Fruit fly (Drosophila melanogaster) whole organism, embryonic: Measurements from ENCODE around the gene TTLL5.

Source experiments
- CG10209 ChIP-seq: fragments of 200-800 bp; sonication (Bioruptor generic); optimal IDR thresholded peaks from 3 replicates; lab custom pipeline; 2017; ENCODE audit warnings: missing biosample characterization, mild to moderate bottlenecking, missing genetic modification characterization, missing genetic modification reagents
- CG10462 ChIP-seq: fragments of 200-800 bp; sonication (Bioruptor generic); optimal IDR thresholded peaks from 2 replicates; lab custom pipeline; 2016; ENCODE audit warnings: missing biosample characterization, missing genetic modification characterization
- CG11560 ChIP-seq: fragments of 200-800 bp; sonication (Bioruptor generic); IDR thresholded peaks from 3 replicates; pipeline ENCODE4 v1.3.6; 2022; ENCODE audit warnings: missing biosample characterization, missing genetic modification characterization
- CG13624 ChIP-seq: fragments of 200-800 bp; sonication (Bioruptor generic); optimal IDR thresholded peaks from 2 replicates; lab custom pipeline; 2016; ENCODE audit warnings: missing biosample characterization, missing genetic modification characterization
- CG15514 ChIP-seq: fragments of 200-800 bp; sonication (Bioruptor generic); optimal IDR thresholded peaks from 3 replicates; lab custom pipeline; 2017; ENCODE audit warnings: missing biosample characterization, missing genetic modification characterization, mild to moderate bottlenecking, moderate library complexity, missing genetic modification reagents
- CG15696 ChIP-seq: fragments of 200-800 bp; sonication (Bioruptor generic); optimal IDR thresholded peaks from 2 replicates; lab custom pipeline; 2019; ENCODE audit warnings: missing biosample characterization, mild to moderate bottlenecking, missing genetic modification characterization, moderate library complexity
- CG17361 ChIP-seq: fragments of 200-800 bp; sonication (Bioruptor generic); IDR thresholded peaks from 3 replicates; pipeline ENCODE4 v1.3.6; 2022; ENCODE audit warnings: missing biosample characterization, missing genetic modification characterization
- CG17612 ChIP-seq: fragments of 200-800 bp; sonication (Bioruptor generic); IDR thresholded peaks from 2 replicates; pipeline ENCODE4 v1.3.6; 2022; ENCODE audit warnings: missing biosample characterization, missing genetic modification characterization
- CG2712 ChIP-seq: fragments of 200-800 bp; optimal IDR thresholded peaks from 3 replicates; lab custom pipeline; 2019; ENCODE audit warnings: missing biosample characterization, mild to moderate bottlenecking, missing genetic modification characterization, moderate library complexity
- CG31388 ChIP-seq: fragments of 200-800 bp; sonication (Bioruptor generic); optimal IDR thresholded peaks from 2 replicates; lab custom pipeline; 2016; ENCODE audit warnings: missing biosample characterization, missing genetic modification characterization
- CG3281 ChIP-seq: fragments of 200-800 bp; sonication (Bioruptor generic); optimal IDR thresholded peaks from 3 replicates; lab custom pipeline; 2017; ENCODE audit warnings: missing biosample characterization, mild to moderate bottlenecking, missing genetic modification characterization
- CG33557 ChIP-seq: fragments of 200-800 bp; sonication (Bioruptor generic); optimal IDR thresholded peaks from 2 replicates; lab custom pipeline; 2019; ENCODE audit warnings: missing biosample characterization, mild to moderate bottlenecking, missing genetic modification characterization, moderate library complexity
- CG4404 ChIP-seq: fragments of 200-800 bp; sonication (Bioruptor generic); IDR thresholded peaks from 2 replicates; pipeline ENCODE4 v1.3.6; 2022; ENCODE audit warnings: missing biosample characterization, missing genetic modification characterization
- CG8388 ChIP-seq: fragments of 200-800 bp; sonication (Bioruptor generic); optimal IDR thresholded peaks from 2 replicates; lab custom pipeline; 2019; ENCODE audit warnings: missing biosample characterization, mild to moderate bottlenecking, missing genetic modification characterization, moderate library complexity
- CG9727 ChIP-seq: fragments of 200-800 bp; sonication (Bioruptor generic); optimal IDR thresholded peaks from 3 replicates; lab custom pipeline; 2017; ENCODE audit warnings: missing biosample characterization, mild to moderate bottlenecking, missing genetic modification characterization
- CG9817 ChIP-seq: fragments of 200-800 bp; sonication (Bioruptor generic); optimal IDR thresholded peaks from 2 replicates; lab custom pipeline; 2018; ENCODE audit warnings: missing biosample characterization, mild to moderate bottlenecking, missing genetic modification characterization, moderate library complexity
- CG9876 ChIP-seq: fragments of 200-800 bp; sonication (Bioruptor generic); optimal IDR thresholded peaks from 2 replicates; lab custom pipeline; 2016; ENCODE audit warnings: missing biosample characterization, missing genetic modification characterization
- Dfd ChIP-seq, 2 experiments: fragments of >200 bp; optimal IDR thresholded peaks; 2 replicates each; lab custom pipeline; 2017; ENCODE audit warnings: missing biosample characterization in 2 of 2, missing genetic modification characterization in 2 of 2
- Dip3 ChIP-seq: fragments of 200-800 bp; sonication (Bioruptor generic); optimal IDR thresholded peaks from 3 replicates; lab custom pipeline; 2016; ENCODE audit warnings: missing biosample characterization, missing genetic modification characterization
- Doc3 ChIP-seq: fragments of 200-800 bp; sonication (Bioruptor generic); IDR thresholded peaks from 3 replicates; pipeline ENCODE4 v1.3.6; 2022; ENCODE audit warnings: missing biosample characterization, missing genetic modification characterization; ENCODE audit not compliant: partially characterized antibody
- Dref ChIP-seq: fragments of 200-800 bp; sonication (Bioruptor generic); IDR thresholded peaks from 2 replicates; pipeline ENCODE4 v1.3.6; 2022; ENCODE audit warnings: missing biosample characterization, missing genetic modification characterization
- Ets65A ChIP-seq: fragments of 200-800 bp; sonication (Bioruptor generic); peaks from one replicate; lab custom pipeline; 2016; ENCODE audit warnings: missing biosample characterization, missing genetic modification characterization
- HHEX ChIP-seq: fragments of 200-800 bp; sonication (Bioruptor generic); optimal IDR thresholded peaks from 3 replicates; lab custom pipeline; 2017; ENCODE audit warnings: missing biosample characterization, mild to moderate bottlenecking, missing genetic modification characterization, missing genetic modification reagents
- HLHmδ ChIP-seq: fragments of 200-800 bp; sonication (Bioruptor generic); optimal IDR thresholded peaks from 2 replicates; lab custom pipeline; 2018; ENCODE audit warnings: missing biosample characterization, mild to moderate bottlenecking, missing genetic modification characterization, moderate library complexity
- Hand ChIP-seq: fragments of 200-800 bp; sonication (Bioruptor generic); optimal IDR thresholded peaks from 2 replicates; lab custom pipeline; 2017; ENCODE audit warnings: mild to moderate bottlenecking, missing biosample characterization, missing genetic modification reagents, missing genetic modification characterization
- Hr39 ChIP-seq: fragments of >200 bp; optimal IDR thresholded peaks from 2 replicates; lab custom pipeline; 2017
- MBD-R2 ChIP-seq: fragments of 200-800 bp; sonication (Bioruptor generic); IDR thresholded peaks from 2 replicates; pipeline ENCODE4 v1.3.6; 2022; ENCODE audit warnings: missing biosample characterization, missing genetic modification characterization
- NfI ChIP-seq: fragments of 200-800 bp; sonication (Bioruptor generic); optimal IDR thresholded peaks from 3 replicates; lab custom pipeline; 2018; ENCODE audit warnings: missing biosample characterization, mild to moderate bottlenecking, missing genetic modification characterization, moderate library complexity
- Ptx1 ChIP-seq: fragments of 200-800 bp; sonication (Bioruptor generic); IDR thresholded peaks from 2 replicates; pipeline ENCODE4 v1.3.6; 2022; ENCODE audit warnings: missing biosample characterization, missing genetic modification characterization
- Rx ChIP-seq: fragments of 200-800 bp; sonication (Bioruptor generic); IDR thresholded peaks from 2 replicates; pipeline ENCODE4 v1.3.6; 2022; ENCODE audit warnings: missing biosample characterization, missing genetic modification characterization
- Side ChIP-seq: fragments of 200-800 bp; sonication (Bioruptor generic); optimal IDR thresholded peaks from 2 replicates; lab custom pipeline; 2016; ENCODE audit warnings: missing biosample characterization, missing genetic modification characterization
- Usf ChIP-seq: fragments of 200-800 bp; sonication (Bioruptor generic); optimal IDR thresholded peaks from 2 replicates; lab custom pipeline; 2017; ENCODE audit warnings: missing genotype, missing biosample characterization, missing genetic modification characterization
- ap ChIP-seq: fragments of 200-800 bp; sonication (Bioruptor generic); IDR thresholded peaks from 2 replicates; pipeline ENCODE4 v1.3.6; 2022; ENCODE audit warnings: missing biosample characterization, missing genetic modification characterization
- cas ChIP-seq: fragments of 200-800 bp; sonication (Bioruptor generic); IDR thresholded peaks from 2 replicates; pipeline ENCODE4 v1.3.6; 2022; ENCODE audit warnings: missing biosample characterization, missing genetic modification characterization
- cg ChIP-seq: fragments of 200-800 bp; sonication (Bioruptor generic); optimal IDR thresholded peaks from 3 replicates; lab custom pipeline; 2019; ENCODE audit warnings: missing biosample characterization, mild to moderate bottlenecking, missing genetic modification characterization, moderate library complexity
- corto ChIP-seq: fragments of 200-800 bp; sonication (Bioruptor generic); optimal IDR thresholded peaks from 2 replicates; lab custom pipeline; 2016; ENCODE audit warnings: missing biosample characterization, mild to moderate bottlenecking, missing genetic modification characterization, moderate library complexity
- crc ChIP-seq: fragments of 200-800 bp; sonication (Bioruptor generic); optimal IDR thresholded peaks from 2 replicates; lab custom pipeline; 2016; ENCODE audit warnings: missing biosample characterization, missing genetic modification characterization
- dmrt99B ChIP-seq: fragments of 200-800 bp; sonication (Bioruptor generic); optimal IDR thresholded peaks from 2 replicates; lab custom pipeline; 2018; ENCODE audit warnings: missing biosample characterization, mild to moderate bottlenecking, missing genetic modification characterization, moderate library complexity
- ems ChIP-seq: fragments of 200-800 bp; sonication (Bioruptor generic); optimal IDR thresholded peaks from 3 replicates; lab custom pipeline; 2016; ENCODE audit warnings: missing biosample characterization, missing genetic modification characterization
- fd3F ChIP-seq: fragments of 200-800 bp; sonication (Bioruptor generic); optimal IDR thresholded peaks from 2 replicates; lab custom pipeline; 2018; ENCODE audit warnings: missing biosample characterization, mild to moderate bottlenecking, missing genetic modification characterization, moderate library complexity
- h ChIP-seq: fragments of >200 bp; optimal IDR thresholded peaks from 2 replicates; lab custom pipeline; 2017
- hbn ChIP-seq: fragments of 200-800 bp; sonication (Bioruptor generic); IDR thresholded peaks from 2 replicates; pipeline ENCODE4 v1.3.6; 2022; ENCODE audit warnings: missing biosample characterization, missing genetic modification characterization; ENCODE audit not compliant: partially characterized antibody
- hkb ChIP-seq, 2 experiments: fragments of 200-800 bp in 1 of 2; fragments of >200 bp in 1 of 2; sonication (Bioruptor generic) in 1 of 2; IDR thresholded peaks in 1 of 2; optimal IDR thresholded peaks in 1 of 2; 2 replicates each; pipeline versions ENCODE4 v1.3.6 to Lab custom; 2017 to 2022; ENCODE audit warnings: missing biosample characterization in 1 of 2, missing genetic modification characterization in 1 of 2
- maf-S ChIP-seq: fragments of 200-800 bp; sonication (Bioruptor generic); optimal IDR thresholded peaks from 2 replicates; lab custom pipeline; 2016; ENCODE audit warnings: missing biosample characterization, missing genetic modification characterization
- mam ChIP-seq: fragments of 200-800 bp; sonication (Bioruptor generic); optimal IDR thresholded peaks from 3 replicates; lab custom pipeline; 2016; ENCODE audit warnings: missing biosample characterization, missing genetic modification characterization
- pros ChIP-seq: fragments of 200-800 bp; sonication (Bioruptor generic); optimal IDR thresholded peaks from 3 replicates; lab custom pipeline; 2019; ENCODE audit warnings: missing biosample characterization, mild to moderate bottlenecking, missing genetic modification characterization, moderate library complexity
- salm ChIP-seq: fragments of 200-800 bp; sonication (Bioruptor generic); optimal IDR thresholded peaks from 2 replicates; lab custom pipeline; 2018; ENCODE audit warnings: missing biosample characterization, mild to moderate bottlenecking, missing genetic modification characterization
- sisA ChIP-seq: fragments of 200-800 bp; sonication (Bioruptor generic); IDR thresholded peaks from 2 replicates; pipeline ENCODE4 v1.3.6; 2022; ENCODE audit warnings: missing biosample characterization, missing genetic modification characterization
- slp2 ChIP-seq: fragments of 200-800 bp; sonication (Bioruptor generic); optimal IDR thresholded peaks from 2 replicates; lab custom pipeline; 2016; ENCODE audit warnings: missing biosample characterization, missing genetic modification characterization
- sob ChIP-seq: fragments of 200-800 bp; sonication (Bioruptor generic); IDR thresholded peaks from 2 replicates; pipeline ENCODE4 v1.3.6; 2022; ENCODE audit warnings: missing biosample characterization, missing genetic modification characterization
- unpg ChIP-seq: fragments of 200-800 bp; sonication (Bioruptor generic); optimal IDR thresholded peaks from 3 replicates; lab custom pipeline; 2018; ENCODE audit warnings: missing biosample characterization, mild to moderate bottlenecking, missing genetic modification characterization, moderate library complexity
- z ChIP-seq: fragments of 200-800 bp; sonication (Bioruptor generic); IDR thresholded peaks from 3 replicates; pipeline ENCODE4 v1.3.6; 2022; ENCODE audit warnings: missing biosample characterization, missing genetic modification characterization

TTLL5 gene

dm6 chr3R:25069569-25069968 is 53.2 kb downstream of the TTLL5 start, which contains the start of the genes Stt3B and CG11839 (continued):
- TF ChIP-seq CG9876 (GFP tag; lab: Kevin White, UChicago) (peak; percentile 71), CG10209 (GFP tag; lab: Kevin White, UChicago) (no peak), sisA (GFP tag; lab: Robert Waterston, UW) (no peak), sob (GFP tag; lab: Robert Waterston, UW) (peak; percentile 85; the same call in 1 of the 2 replicates), CG2712 (tag; lab: Kevin White, UChicago) (peak; percentile 85), pros (GFP tag; lab: Kevin White, UChicago) (no peak), CG3281 (peak; percentile 66), CG33557 (GFP tag; lab: Kevin White, UChicago) (peak; percentile 54), h (lab: Kevin White, UChicago) (no peak), dmrt99B (tag; lab: Kevin White, UChicago) (no peak), CG15514 (GFP tag; lab: Kevin White, UChicago) (peak; percentile 70), CG10462 (GFP tag; lab: Kevin White, UChicago) (peak; percentile 39), Doc3 (GFP tag; lab: Robert Waterston, UW) (peak; percentile 94), MBD-R2 (GFP tag; lab: Robert Waterston, UW) (peak; percentile 96), Usf (GFP tag; lab: Kevin White, UChicago) (no peak), Hand (GFP tag; lab: Kevin White, UChicago) (no peak), Side (GFP tag; lab: Kevin White, UChicago) (peak; percentile 72), maf-S (peak; percentile 69), Ptx1 (GFP tag; lab: Robert Waterston, UW) (no peak; the same call in 1 of the 2 replicates), Rx (GFP tag; lab: Robert Waterston, UW) (no peak), CG17361 (no peak; the same call in 1 of the 3 replicates), CG8388 (GFP tag; lab: Kevin White, UChicago) (peak; percentile 28), salm (tag; lab: Kevin White, UChicago) (peak; percentile 3), slp2 (GFP tag; lab: Kevin White, UChicago) (peak; percentile 54), CG4404 (GFP tag; lab: Robert Waterston, UW) (no peak; the same call in none of the 2 replicates), HHEX (GFP tag; lab: Kevin White, UChicago) (no peak), CG9727 (GFP tag; lab: Kevin White, UChicago) (peak; percentile 74), Ets65A (peak; percentile 97), hbn (GFP tag; lab: Robert Waterston, UW) (peak; percentile 92), mam (GFP tag; lab: Kevin White, UChicago) (peak; percentile 86), NfI (no peak), Dip3 (GFP tag; lab: Kevin White, UChicago) (peak; percentile 84), corto (GFP tag; lab: Kevin White, UChicago) (no peak), CG11560 (tag; lab: Robert Waterston, UW) (no peak), fd3F (peak; percentile 62), CG17612 (no peak), cg (GFP tag; lab: Kevin White, UChicago) (no peak), hkb (optimal IDR thresholded peaks at IDR 0.05; lab: Kevin White, UChicago) (no peak), hkb (GFP tag; IDR thresholded peaks at IDR 0.05; lab: Robert Waterston, UW) (peak; percentile 67), ap (no peak), CG15696 (tag; lab: Kevin White, UChicago) (peak; percentile 58), CG13624 (peak; percentile 84), CG31388 (GFP tag; lab: Kevin White, UChicago) (peak; percentile 48), crc (GFP tag; lab: Kevin White, UChicago) (peak; percentile 74), Dref (GFP tag; lab: Robert Waterston, UW) (peak; percentile 89), z (GFP tag; lab: Robert Waterston, UW) (no peak), unpg (no peak), cas (GFP tag; lab: Robert Waterston, UW) (peak; percentile 10; the same call in 1 of the 2 replicates), CG9817 (tag; lab: Kevin White, UChicago) (peak; percentile 82), HLHmδ (GFP tag; lab: Kevin White, UChicago) (no peak), Dfd (GFP tag; optimal IDR thresholded peaks at IDR 0.05; lab: Kevin White, UChicago) (no peak), Hr39 (no peak), ems (GFP tag; lab: Kevin White, UChicago) (peak; percentile 82)
